Worm (Caenorhabditis elegans): ENCODE results near the gene F23H12.5.

The F23H12.5 gene

DNA sequence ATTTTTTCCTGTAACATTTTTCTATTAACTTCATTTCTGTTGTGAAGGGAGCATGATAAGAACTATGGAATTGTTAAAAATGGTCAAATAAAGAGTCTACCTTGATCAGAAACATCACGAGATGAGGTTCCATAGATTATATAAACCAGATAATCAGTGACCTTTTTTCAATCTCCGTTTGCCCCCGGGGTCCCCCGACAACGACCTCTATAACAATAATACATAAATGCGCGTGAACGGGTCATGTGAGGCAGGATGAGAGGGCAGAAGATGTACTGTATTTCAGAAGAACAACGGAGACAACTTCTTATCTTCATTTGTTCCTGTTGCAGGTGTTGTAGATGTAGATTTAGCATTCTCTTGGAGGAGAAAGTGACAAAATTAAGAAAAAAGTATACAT lies 6.6 kb upstream of the F23H12.5 start:
- peak; percentile 68 for TF ChIP-seq elt-1 (tag; optimal IDR thresholded peaks at IDR 0.05; ENCODE audit: borderline replicate concordance, insufficient read depth)
- no peak for TF ChIP-seq cnd-1 (tag; optimal IDR thresholded peaks at IDR 0.05)
- TF ChIP-seq nhr-12 (tag; optimal IDR thresholded peaks at IDR 0.05) = no peak

DNA sequence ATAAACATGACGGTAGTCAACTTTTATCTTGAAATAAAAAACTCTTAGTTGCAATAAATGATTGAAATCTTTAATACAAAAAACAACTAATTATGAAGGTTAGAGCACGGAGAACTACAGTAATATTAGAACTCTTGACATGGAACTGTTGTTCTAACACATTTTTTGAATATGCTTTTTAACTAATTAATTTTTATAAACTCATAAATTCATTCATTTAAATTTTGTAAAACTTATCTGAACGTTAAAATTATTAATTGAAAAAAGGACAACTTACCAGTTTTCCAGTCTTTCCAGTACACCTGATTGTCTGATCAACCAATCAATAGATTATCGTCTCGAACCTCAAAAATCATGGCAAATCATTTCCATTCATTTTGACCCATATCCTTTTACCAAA lies 6.0 kb upstream of the F23H12.5 start, which contains the start of gene sqt-3:
Gene sqt-3, plus strand, starts transcription at position 301 of the 400 bp plus-strand sequence.
- TF ChIP-seq pha-4 (tag; optimal IDR thresholded peaks at IDR 0.05) (no peak), nhr-76 (tag; optimal IDR thresholded peaks at IDR 0.05) (no peak), nhr-237 (tag; optimal IDR thresholded peaks at IDR 0.05) (no peak), mab-5 (tag; optimal IDR thresholded peaks at IDR 0.05) (no peak), sptf-1 (tag; optimal IDR thresholded peaks at IDR 0.05) (no peak)

DNA sequence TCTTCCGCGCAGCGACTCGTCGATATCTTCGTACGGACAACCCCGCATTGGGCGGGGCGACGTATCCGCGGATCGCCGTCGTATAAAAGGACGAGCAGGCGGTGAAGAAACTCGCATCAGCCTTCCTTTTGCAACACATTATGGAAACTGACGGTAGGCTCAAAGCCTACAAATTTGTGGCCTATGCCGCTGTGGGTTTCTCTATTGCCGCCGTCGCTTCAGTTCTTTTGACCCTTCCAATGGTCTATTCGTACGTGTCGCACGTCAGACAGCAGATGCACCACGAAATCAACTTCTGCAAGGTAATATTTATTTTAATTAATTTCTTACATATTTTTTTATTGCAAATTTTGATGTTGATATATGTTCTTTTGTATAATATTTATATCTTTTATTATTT lies 5.6 kb upstream of the F23H12.5 start:
- TF ChIP-seq ceh-83 (GFP tag; optimal IDR thresholded peaks at IDR 0.05) (peak; percentile 66), lin-32 (GFP tag; optimal IDR thresholded peaks at IDR 0.05) (no peak), ham-2 (GFP tag; optimal IDR thresholded peaks at IDR 0.05) (peak; percentile 52)

DNA sequence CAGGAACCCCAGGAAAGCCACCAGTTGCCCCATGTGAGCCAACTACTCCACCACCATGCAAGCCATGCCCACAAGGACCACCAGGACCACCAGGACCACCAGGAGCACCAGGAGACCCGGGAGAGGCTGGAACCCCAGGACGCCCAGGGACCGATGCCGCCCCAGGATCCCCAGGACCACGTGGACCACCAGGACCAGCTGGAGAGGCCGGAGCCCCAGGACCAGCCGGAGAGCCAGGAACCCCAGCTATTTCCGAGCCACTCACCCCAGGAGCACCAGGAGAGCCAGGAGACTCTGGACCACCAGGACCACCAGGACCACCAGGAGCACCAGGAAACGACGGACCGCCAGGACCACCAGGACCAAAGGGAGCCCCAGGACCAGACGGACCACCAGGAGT lies 4.9 kb upstream of the F23H12.5 start:
- no peak for TF ChIP-seq ceh-43 (GFP tag; optimal IDR thresholded peaks at IDR 0.05)
- peak; percentile 44 for TF ChIP-seq mls-2 (tag; optimal IDR thresholded peaks at IDR 0.05)
- no peak for TF ChIP-seq ztf-11 (tag; optimal IDR thresholded peaks at IDR 0.05)

DNA sequence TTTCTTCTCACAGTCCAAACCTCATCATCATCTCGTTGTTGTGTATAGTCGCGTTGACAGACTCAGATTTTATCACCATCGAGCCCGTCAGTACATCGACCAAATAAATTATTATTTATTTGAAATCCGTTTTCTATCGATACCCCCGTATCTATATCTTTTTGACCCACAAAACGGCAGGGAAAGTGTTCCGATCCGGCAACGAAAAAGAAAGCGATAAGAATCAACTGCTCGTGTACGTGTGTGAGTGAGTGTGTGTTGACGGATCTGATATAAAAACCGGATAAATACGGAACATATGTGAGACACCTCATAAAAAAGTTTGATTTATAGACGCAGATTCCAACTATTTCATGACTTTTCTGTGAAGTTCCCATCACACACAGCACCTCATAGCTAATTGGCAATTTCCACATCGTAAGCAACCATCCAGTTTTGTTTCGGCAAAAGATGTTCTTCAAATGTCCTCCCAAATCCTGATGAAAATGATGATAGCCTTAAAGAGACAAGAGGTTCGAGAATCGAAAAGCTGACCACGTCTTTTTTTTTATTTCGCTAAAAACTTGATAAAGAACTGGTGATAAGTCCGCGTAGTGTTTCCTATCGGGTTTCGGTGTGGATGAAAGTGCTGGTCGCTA lies 4.1 kb upstream of the F23H12.5 start:
- TF ChIP-seq flh-1 (GFP tag; optimal IDR thresholded peaks at IDR 0.05) (no peak), M03D4.4 (tag; optimal IDR thresholded peaks at IDR 0.05) (peak; percentile 39), ham-2 (GFP tag; optimal IDR thresholded peaks at IDR 0.05) (peak; percentile 16), lin-32 (GFP tag; optimal IDR thresholded peaks at IDR 0.05) (no peak), tbx-8 (GFP tag; optimal IDR thresholded peaks at IDR 0.05) (peak; percentile 6), blmp-1 (tag; optimal IDR thresholded peaks at IDR 0.05) (peak; percentile 8), elt-1 (tag; optimal IDR thresholded peaks at IDR 0.05; ENCODE audit: borderline replicate concordance, insufficient read depth) (peak; percentile 87), elt-3 (tag; optimal IDR thresholded peaks at IDR 0.05) (no peak), lsy-2 (tag; optimal IDR thresholded peaks at IDR 0.05) (no peak), unc-62 (GFP tag; optimal IDR thresholded peaks at IDR 0.05) (peak; percentile 50), ces-1 (GFP tag; optimal IDR thresholded peaks at IDR 0.05) (no peak)

DNA sequence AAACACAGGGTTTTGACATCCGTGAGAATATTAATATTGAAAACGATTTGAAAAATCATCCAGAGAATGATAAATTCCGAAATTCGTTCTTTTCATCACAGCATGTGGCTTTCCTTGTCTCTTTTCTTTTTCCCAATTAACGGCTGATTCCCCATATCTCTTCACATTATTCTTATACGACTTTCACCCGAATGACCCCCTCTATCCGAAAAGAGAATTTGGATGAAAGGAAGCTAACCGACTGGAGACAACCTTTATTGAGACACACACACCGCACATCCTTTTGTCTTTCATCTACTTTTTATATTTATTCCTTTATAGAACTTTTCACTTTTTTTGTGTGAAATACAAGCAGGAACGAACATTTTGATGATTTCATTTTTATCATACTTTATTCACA lies 815 bp upstream of the F23H12.5 start:
- TF ChIP-seq elt-3 (tag; optimal IDR thresholded peaks at IDR 0.05) (no peak), cnd-1 (tag; optimal IDR thresholded peaks at IDR 0.05) (no peak), nhr-237 (tag; optimal IDR thresholded peaks at IDR 0.05) (no peak), blmp-1 (tag; optimal IDR thresholded peaks at IDR 0.05) (peak; percentile 83), pha-4 (tag; optimal IDR thresholded peaks at IDR 0.05) (no peak)

DNA sequence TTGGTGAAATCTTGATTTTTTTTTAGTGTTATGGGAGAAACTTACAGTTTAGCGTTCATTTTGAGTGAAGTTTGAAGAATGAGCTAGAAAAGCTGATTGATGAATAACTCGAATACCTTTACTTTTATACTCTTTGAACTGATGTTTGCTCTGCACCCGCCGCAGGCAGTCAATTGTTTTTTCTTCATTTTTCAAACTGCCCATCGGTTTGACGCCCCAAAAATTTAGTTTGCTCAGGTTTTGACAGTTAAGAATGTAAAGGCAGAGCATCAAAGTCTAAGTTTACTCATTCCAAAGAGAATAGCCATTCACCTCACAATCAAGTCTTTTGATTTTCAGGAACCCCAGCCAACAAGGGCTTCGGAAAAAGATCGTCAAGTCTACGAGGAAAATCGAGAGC lies 3.2 kb downstream of the F23H12.5 start, which contains the start of gene fipr-1:
Gene fipr-1, minus strand, starts transcription at position 101 of the 400 bp plus-strand sequence.
- TF ChIP-seq sem-2 (GFP tag; optimal IDR thresholded peaks at IDR 0.05) (no peak), mab-5 (tag; optimal IDR thresholded peaks at IDR 0.05) (no peak), ceh-43 (GFP tag; optimal IDR thresholded peaks at IDR 0.05) (no peak), snpc-4 (tag; optimal IDR thresholded peaks at IDR 0.05) (no peak), unc-62 (GFP tag; optimal IDR thresholded peaks at IDR 0.05) (no peak), cnd-1 (tag; optimal IDR thresholded peaks at IDR 0.05) (no peak), lsy-2 (tag; optimal IDR thresholded peaks at IDR 0.05) (no peak), nhr-76 (tag; optimal IDR thresholded peaks at IDR 0.05) (no peak), unc-120 (tag; optimal IDR thresholded peaks at IDR 0.05; ENCODE audit: poor library complexity, severe bottlenecking) (no peak), ceh-83 (GFP tag; optimal IDR thresholded peaks at IDR 0.05) (no peak)

DNA sequence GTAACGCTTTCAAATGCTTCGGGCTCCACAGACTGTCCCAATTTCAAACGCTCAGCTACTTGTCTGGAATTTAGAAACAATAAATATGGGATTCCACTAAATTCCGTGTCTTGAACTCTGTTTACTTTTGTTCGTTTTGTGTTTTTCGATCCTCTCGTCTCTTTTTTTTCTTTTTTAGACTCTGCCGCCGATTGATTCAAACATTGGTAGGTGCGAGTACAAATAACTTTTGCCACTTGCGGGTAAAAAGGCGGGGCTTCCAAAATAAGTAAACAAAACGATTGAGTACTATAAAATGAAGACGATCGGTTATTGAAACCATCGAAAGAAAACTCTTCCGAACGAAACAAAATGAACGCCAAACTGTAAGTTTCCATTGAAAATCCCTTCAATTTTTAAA lies 6.7 kb downstream of the F23H12.5 start, which contains the start of gene fipr-2:
Gene fipr-2, plus strand, starts transcription at position 245 of the 400 bp plus-strand sequence.
- TF ChIP-seq nhr-28 (tag; optimal IDR thresholded peaks at IDR 0.05) (no peak), lin-13 (tag; optimal IDR thresholded peaks at IDR 0.05) (no peak), mls-2 (tag; optimal IDR thresholded peaks at IDR 0.05) (no peak), sptf-1 (tag; optimal IDR thresholded peaks at IDR 0.05) (no peak), tbx-8 (GFP tag; optimal IDR thresholded peaks at IDR 0.05) (no peak), lsy-2 (tag; optimal IDR thresholded peaks at IDR 0.05) (no peak), mab-5 (tag; optimal IDR thresholded peaks at IDR 0.05) (no peak), unc-62 (GFP tag; optimal IDR thresholded peaks at IDR 0.05) (no peak), flh-1 (GFP tag; optimal IDR thresholded peaks at IDR 0.05) (no peak)

Data from whole organism, mixed stage, embryonic.